Fruit fly (Drosophila melanogaster) whole organism, wandering third instar larva: ENCODE results near the gene CstF50.

Experiments
- CG9705 ChIP-seq: fragments of 200-800 bp; sonication (Bioruptor generic); optimal IDR thresholded peaks from 2 replicates; lab custom pipeline; 2018; ENCODE audit warnings: missing biosample characterization, mild to moderate bottlenecking, missing genetic modification characterization
- Dfd ChIP-seq: fragments of >200 bp; optimal IDR thresholded peaks from 2 replicates; lab custom pipeline; 2017; ENCODE audit warnings: missing biosample characterization, missing genetic modification characterization
- GATAd ChIP-seq: sonication (Bioruptor generic); optimal IDR thresholded peaks from 2 replicates; lab custom pipeline; 2016; ENCODE audit warnings: missing biosample characterization, missing genetic modification characterization
- Hnf4 ChIP-seq: fragments of 200-800 bp; sonication (Bioruptor generic); optimal IDR thresholded peaks from 2 replicates; lab custom pipeline; 2016; ENCODE audit warnings: missing biosample characterization, mild to moderate bottlenecking, missing genetic modification characterization
- Hr78 ChIP-seq: fragments of >200 bp; optimal IDR thresholded peaks from 2 replicates; lab custom pipeline; 2017; ENCODE audit warnings: missing biosample characterization, missing genetic modification characterization
- Jra ChIP-seq: sonication (Bioruptor generic); optimal IDR thresholded peaks from 2 replicates; lab custom pipeline; 2016; ENCODE audit warnings: missing biosample characterization, missing genetic modification characterization
- Myc ChIP-seq: fragments of >200 bp; optimal IDR thresholded peaks from 2 replicates; lab custom pipeline; 2017
- brk ChIP-seq: fragments of 200-800 bp; sonication (Bioruptor generic); optimal IDR thresholded peaks from 2 replicates; lab custom pipeline; 2016; ENCODE audit warnings: missing biosample characterization, mild to moderate bottlenecking, missing genetic modification characterization
- h ChIP-seq: fragments of 200-800 bp; sonication (Bioruptor generic); optimal IDR thresholded peaks from 3 replicates; lab custom pipeline; 2016; ENCODE audit warnings: missing biosample characterization, mild to moderate bottlenecking, missing genetic modification characterization
- pan ChIP-seq: fragments of >200 bp; optimal IDR thresholded peaks from 2 replicates; lab custom pipeline; 2017
- psq ChIP-seq: fragments of 200-800 bp; sonication (Bioruptor generic); optimal IDR thresholded peaks from 3 replicates; lab custom pipeline; 2017; ENCODE audit warnings: missing biosample characterization, mild to moderate bottlenecking, missing genetic modification characterization, moderate library complexity
- usp ChIP-seq: fragments of >200 bp; optimal IDR thresholded peaks from 2 replicates; lab custom pipeline; 2017; ENCODE audit warnings: missing biosample characterization, missing genetic modification characterization
- woc ChIP-seq: sonication (Bioruptor generic); optimal IDR thresholded peaks from 2 replicates; lab custom pipeline; 2016; ENCODE audit warnings: missing biosample characterization, mild to moderate bottlenecking, missing genetic modification characterization

DNA sequence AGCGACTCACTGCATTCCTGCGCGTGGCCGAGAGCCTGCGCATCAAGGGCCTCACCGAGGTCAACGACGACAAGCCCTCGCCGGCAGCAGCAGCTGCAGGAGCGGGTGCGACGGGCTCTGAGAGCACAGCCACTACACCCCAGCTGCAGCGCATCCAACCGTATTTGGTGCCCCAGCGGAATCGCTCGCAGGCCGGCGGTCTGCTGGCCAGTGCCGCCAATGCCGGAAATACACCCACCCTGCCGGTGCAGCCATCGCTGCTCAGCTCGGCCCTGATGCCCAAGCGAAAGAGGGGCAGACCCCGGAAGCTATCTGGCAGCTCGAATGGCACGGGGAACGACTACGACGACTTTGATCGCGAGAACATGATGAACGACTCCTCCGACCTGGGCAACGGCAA lies 9.0 kb downstream of the CstF50 start:
- TF ChIP-seq woc (GFP tag; lab: Kevin White, UChicago) (no peak), pan (lab: Kevin White, UChicago) (no peak), Hnf4 (GFP tag; lab: Kevin White, UChicago) (no peak), brk (no peak), GATAd (no peak), usp (GFP tag; lab: Kevin White, UChicago) (no peak), Dfd (GFP tag; lab: Kevin White, UChicago) (no peak), psq (no peak), Jra (GFP tag; lab: Kevin White, UChicago) (no peak), CG9705 (no peak), Myc (lab: Kevin White, UChicago) (no peak), Hr78 (no peak), h (no peak)
